Worm (Caenorhabditis elegans) whole organism, L3 larva: ENCODE measurements around the gene AH9.4.
A peak's percentile ranks its signal among the peaks of the same experiment; 100 is the strongest.

ENCODE experiments used
- hmg-11 ChIP-seq: sonication (generic microtip); optimal IDR thresholded peaks from 2 replicates; lab custom pipeline; 2016; ENCODE audit warnings: missing genetic modification characterization, missing compliant biosample characterization
- skn-1 ChIP-seq: fragments of 150-350 bp; optimal IDR thresholded peaks from 2 replicates; lab custom pipeline; 2014; ENCODE audit warnings: missing biosample characterization, missing genetic modification characterization
- unc-62 ChIP-seq: fragments of 150-350 bp; sonication (generic microtip); optimal IDR thresholded peaks from 4 replicates; lab custom pipeline; 2014; ENCODE audit warnings: missing biosample characterization, missing genetic modification reagents, missing genetic modification characterization

DNA sequence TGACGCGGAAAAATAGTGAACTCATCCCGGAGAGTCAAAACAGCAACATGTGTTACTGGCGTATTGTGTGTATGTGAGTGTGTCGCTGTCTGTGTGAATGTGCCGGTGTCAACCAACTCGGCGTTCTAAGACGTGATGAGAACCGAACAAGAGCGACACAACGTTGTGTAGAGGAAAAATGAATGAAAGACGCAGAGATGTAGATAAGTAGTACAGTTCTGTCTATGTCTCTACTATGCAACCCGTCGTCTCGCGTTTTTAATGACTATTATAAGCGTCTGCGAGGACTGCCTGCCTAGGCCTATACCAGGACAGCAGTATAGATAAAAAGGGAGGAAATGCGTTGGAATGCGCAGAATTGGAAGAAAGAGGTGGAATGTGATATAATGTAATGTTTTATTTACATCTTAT is 13.8 kb upstream of the AH9.4 start:
- TF ChIP-seq skn-1 (tag; lab: Kevin White, UChicago) (peak; percentile 11), hmg-11 (tag; lab: Kevin White, UChicago) (peak; percentile 42), unc-62 (GFP tag; lab: Kevin White, UChicago) (no peak)
